Worm (Caenorhabditis elegans): Measurements from ENCODE around the gene hdl-2.

DNA sequence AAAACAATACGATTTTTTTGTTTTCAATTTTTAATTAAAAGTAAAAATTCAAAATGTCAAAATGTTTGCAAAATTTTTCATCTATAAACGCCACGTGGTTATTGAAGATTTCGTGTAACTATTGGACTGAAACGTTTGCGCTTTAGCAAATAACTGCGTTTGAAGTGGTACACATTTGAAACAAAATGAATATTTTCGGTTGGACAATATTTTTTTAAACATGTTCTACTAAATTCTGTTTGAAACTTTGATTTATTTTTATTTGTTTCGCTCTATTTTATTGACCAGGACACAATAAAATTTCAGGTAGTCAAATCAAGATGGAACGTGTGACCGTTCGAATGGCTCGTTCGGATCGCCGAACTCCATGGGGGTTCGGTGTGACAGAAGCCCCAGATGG lies 21.8 kb upstream of the hdl-2 start, which contains the start of gene alp-1:
- TF ChIP-seq med-1 (GFP tag; optimal IDR thresholded peaks at IDR 0.05; ENCODE audit: insufficient read depth) = no peak
- no peak for TF ChIP-seq cog-1 (tag; optimal IDR thresholded peaks at IDR 0.05)
- TF ChIP-seq tab-1 (GFP tag; IDR thresholded peaks at IDR 0.05) = no peak
- no peak for TF ChIP-seq ref-1 (GFP tag; conservative IDR thresholded peaks at IDR 0.05)
- TF ChIP-seq ztf-23 (GFP tag; IDR thresholded peaks at IDR 0.05) = no peak
- TF ChIP-seq klf-2 (GFP tag; conservative IDR thresholded peaks at IDR 0.05) = no peak
- TF ChIP-seq T22C8.4 (GFP tag; IDR thresholded peaks at IDR 0.05) = no peak
- no peak for TF ChIP-seq ztf-29 (GFP tag; IDR thresholded peaks at IDR 0.05)

Measured in whole organism, midembryonic.